Worm (Caenorhabditis elegans): Measurements from ENCODE around the gene cyd-1.

The cyd-1 gene

ce11 chrII:12965138-12965537 is 15.3 kb upstream of the cyd-1 start:
- TF ChIP-seq elt-4 (tag; optimal IDR thresholded peaks at IDR 0.05) (no peak), hlh-8 (tag; optimal IDR thresholded peaks at IDR 0.05) (no peak), ttx-3 (tag; optimal IDR thresholded peaks at IDR 0.05) (no peak), unc-3 (GFP tag; conservative IDR thresholded peaks at IDR 0.05) (no peak), unc-3 (tag; optimal IDR thresholded peaks at IDR 0.05) (no peak), pros-1 (tag; optimal IDR thresholded peaks at IDR 0.05) (no peak), ceh-9 (tag; optimal IDR thresholded peaks at IDR 0.05) (no peak), pha-2 (tag; optimal IDR thresholded peaks at IDR 0.05) (no peak), fkh-6 (tag; optimal IDR thresholded peaks at IDR 0.05) (no peak), ahr-1 (tag; optimal IDR thresholded peaks at IDR 0.05) (no peak), K02D7.2 (tag; optimal IDR thresholded peaks at IDR 0.05) (no peak), pax-1 (tag; optimal IDR thresholded peaks at IDR 0.05) (no peak), rnt-1 (tag; optimal IDR thresholded peaks at IDR 0.05) (no peak), C38D4.7 (GFP tag; optimal IDR thresholded peaks at IDR 0.05) (no peak), hlh-13 (GFP tag; optimal IDR thresholded peaks at IDR 0.05) (no peak), unc-42 (tag; optimal IDR thresholded peaks at IDR 0.05) (no peak), mec-3 (tag; optimal IDR thresholded peaks at IDR 0.05; ENCODE audit: borderline replicate concordance) (no peak), F13H6.1 (tag; optimal IDR thresholded peaks at IDR 0.05) (no peak), Y22D7AL.16 (tag; optimal IDR thresholded peaks at IDR 0.05) (no peak), ceh-24 (tag; optimal IDR thresholded peaks at IDR 0.05) (no peak), zip-5 (tag; optimal IDR thresholded peaks at IDR 0.05) (no peak)

- TF ChIP-seq ztf-16 (tag; optimal IDR thresholded peaks at IDR 0.05) (no peak), ceh-45 (GFP tag; IDR thresholded peaks at IDR 0.05) (no peak), npax-4 (tag; optimal IDR thresholded peaks at IDR 0.05) (no peak)
These were observed 15.0 kb upstream of the cyd-1 start, which contains the start of gene ptr-18 for ce11 chrII:12965538-12965588. TSS of gene ptr-18 (plus strand) at chrII:12965546.

- no peak for TF ChIP-seq npax-4 (tag; optimal IDR thresholded peaks at IDR 0.05)
- no peak for TF ChIP-seq C38D4.7 (GFP tag; optimal IDR thresholded peaks at IDR 0.05)
- no peak for TF ChIP-seq ceh-30 (tag; optimal IDR thresholded peaks at IDR 0.05)
- no peak for TF ChIP-seq lin-11 (tag; optimal IDR thresholded peaks at IDR 0.05)
- TF ChIP-seq F13H6.1 (tag; optimal IDR thresholded peaks at IDR 0.05), result no peak
These were observed 14.8 kb upstream of the cyd-1 start for ce11 chrII:12965589-12965988.

DNA sequence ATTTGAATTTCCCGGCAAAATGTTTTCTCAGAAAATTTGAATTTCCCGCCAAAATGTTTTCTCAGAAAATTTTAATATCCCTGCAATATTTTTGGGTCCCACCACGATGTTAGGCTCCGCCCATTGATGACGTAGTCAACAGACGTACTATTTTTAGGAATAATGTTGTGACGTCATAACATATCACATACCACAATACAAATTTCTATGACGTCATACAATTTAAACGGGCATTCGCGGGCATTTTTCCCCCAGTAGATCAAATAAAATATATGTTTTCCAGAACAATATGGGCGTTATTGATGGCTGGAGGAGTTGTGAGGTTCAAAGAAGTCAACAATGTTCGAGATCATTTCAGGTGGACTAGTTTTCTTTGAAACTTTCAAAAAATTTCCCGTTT is 14.1 kb upstream of the cyd-1 start:
- TF ChIP-seq ceh-48 (tag; optimal IDR thresholded peaks at IDR 0.05) (no peak), C38D4.7 (GFP tag; optimal IDR thresholded peaks at IDR 0.05) (no peak), pag-3 (tag; optimal IDR thresholded peaks at IDR 0.05; ENCODE audit: borderline replicate concordance) (no peak), ceh-2 (tag; optimal IDR thresholded peaks at IDR 0.05) (no peak), tbx-2 (tag; optimal IDR thresholded peaks at IDR 0.05) (no peak), ceh-9 (tag; optimal IDR thresholded peaks at IDR 0.05) (no peak), elt-4 (tag; optimal IDR thresholded peaks at IDR 0.05) (no peak), pros-1 (tag; optimal IDR thresholded peaks at IDR 0.05) (no peak), sox-2 (GFP tag; IDR thresholded peaks at IDR 0.05) (no peak), pqm-1 (tag; optimal IDR thresholded peaks at IDR 0.05) (no peak), unc-42 (tag; optimal IDR thresholded peaks at IDR 0.05) (no peak), hlh-8 (tag; optimal IDR thresholded peaks at IDR 0.05) (no peak), ceh-19 (GFP tag; optimal IDR thresholded peaks at IDR 0.05) (no peak), ahr-1 (tag; optimal IDR thresholded peaks at IDR 0.05) (no peak), unc-3 (GFP tag; conservative IDR thresholded peaks at IDR 0.05) (no peak), unc-3 (tag; optimal IDR thresholded peaks at IDR 0.05) (no peak)

DNA sequence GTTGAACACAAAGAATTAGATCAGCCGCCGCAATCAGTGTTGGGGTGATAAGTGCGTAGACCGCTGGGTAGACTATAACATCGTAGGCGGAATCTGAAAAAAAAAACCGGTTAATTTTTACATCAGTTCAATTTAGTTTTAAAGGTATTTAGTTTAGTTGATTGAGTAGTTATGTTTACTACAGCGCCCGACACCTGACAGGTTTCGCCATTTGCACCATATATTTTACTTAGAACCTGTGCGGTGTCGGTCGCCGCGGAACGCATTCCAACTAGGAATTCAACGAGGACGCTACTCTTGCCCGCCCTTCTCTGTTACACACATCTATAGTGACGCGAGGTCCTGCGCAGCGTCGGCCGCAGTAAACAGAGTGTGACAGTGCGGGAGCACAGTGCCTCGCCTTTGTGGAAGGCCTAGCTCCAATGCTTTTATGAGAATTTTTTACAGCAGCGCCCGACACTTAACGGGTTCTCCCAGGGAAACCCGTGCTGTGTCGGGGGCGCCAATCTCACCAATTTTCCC is 11.9 kb upstream of the cyd-1 start:
- TF ChIP-seq odd-2 (tag; optimal IDR thresholded peaks at IDR 0.05), result no peak
- peak; percentile 20 for TF ChIP-seq hlh-6 (tag; optimal IDR thresholded peaks at IDR 0.05)

- TF ChIP-seq ceh-9 (tag; optimal IDR thresholded peaks at IDR 0.05) (no peak), ahr-1 (tag; optimal IDR thresholded peaks at IDR 0.05) (no peak)
These were observed 10.8 kb upstream of the cyd-1 start, which contains the start of gene Y38F1A.4 for ce11 chrII:12969622-12970021. TSS of gene Y38F1A.4 (minus strand) at chrII:12969722.

Measured in whole organism, late embryonic.